Fruit fly (Drosophila melanogaster): ENCODE measurements around the gene PGAP1.

DNA sequence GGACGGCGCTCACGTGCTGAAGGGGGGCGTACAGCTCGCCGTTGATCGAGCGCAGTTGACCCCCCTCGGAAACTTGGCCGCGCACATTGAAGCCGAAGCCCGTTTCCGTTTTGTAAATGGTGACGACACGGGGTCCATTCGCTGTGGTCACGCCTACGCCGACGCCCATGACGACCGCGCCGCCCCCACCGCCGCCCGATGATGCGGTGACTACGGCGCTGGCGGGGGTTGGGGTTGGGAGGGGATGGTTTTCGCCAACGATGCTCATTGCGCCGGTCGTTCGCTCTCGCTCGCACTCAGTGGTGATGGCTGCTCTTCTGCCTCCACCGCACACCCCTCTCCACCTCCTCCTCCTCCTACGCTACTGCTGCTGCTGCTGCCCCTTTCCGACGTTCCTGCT, 47.9 kb upstream of the PGAP1 start:
- TF ChIP-seq CG8478 (optimal IDR thresholded peaks at IDR 0.05): no peak
- TF ChIP-seq CTCF (optimal IDR thresholded peaks at IDR 0.05): no peak
